Worm (Caenorhabditis elegans): ENCODE measurements around the gene B0564.2.
A peak's percentile ranks its signal among the peaks of the same experiment; 100 is the strongest.

The B0564.2 gene

DNA sequence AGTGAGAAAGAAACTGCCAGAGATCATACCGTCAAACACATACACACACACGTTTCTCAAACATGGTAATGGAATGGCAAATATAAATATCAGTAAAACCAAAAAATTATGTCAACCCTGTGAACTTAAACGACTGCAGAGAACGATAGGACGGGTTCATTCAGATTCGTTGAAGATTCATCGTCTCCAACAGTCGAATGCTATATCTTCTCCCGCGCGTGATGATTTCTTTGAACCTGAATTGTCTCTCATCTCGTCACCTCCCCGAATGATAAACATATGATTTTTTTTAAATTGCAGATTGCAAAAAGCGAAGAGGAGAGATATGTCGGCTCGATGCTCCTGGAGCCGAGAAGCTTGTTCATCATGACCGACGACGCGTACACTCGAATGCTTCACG, 3.4 kb downstream of the B0564.2 start:
- no peak for TF ChIP-seq ama-1 (optimal IDR thresholded peaks at IDR 0.05)
- no peak for TF ChIP-seq fax-1 (tag; optimal IDR thresholded peaks at IDR 0.05)
- TF ChIP-seq fkh-6 (tag; optimal IDR thresholded peaks at IDR 0.05) = no peak
- TF ChIP-seq pqm-1 (tag; optimal IDR thresholded peaks at IDR 0.05) = no peak
- no peak for TF ChIP-seq rnt-1 (tag; optimal IDR thresholded peaks at IDR 0.05)
- TF ChIP-seq F13H6.1 (tag; optimal IDR thresholded peaks at IDR 0.05) = no peak

DNA sequence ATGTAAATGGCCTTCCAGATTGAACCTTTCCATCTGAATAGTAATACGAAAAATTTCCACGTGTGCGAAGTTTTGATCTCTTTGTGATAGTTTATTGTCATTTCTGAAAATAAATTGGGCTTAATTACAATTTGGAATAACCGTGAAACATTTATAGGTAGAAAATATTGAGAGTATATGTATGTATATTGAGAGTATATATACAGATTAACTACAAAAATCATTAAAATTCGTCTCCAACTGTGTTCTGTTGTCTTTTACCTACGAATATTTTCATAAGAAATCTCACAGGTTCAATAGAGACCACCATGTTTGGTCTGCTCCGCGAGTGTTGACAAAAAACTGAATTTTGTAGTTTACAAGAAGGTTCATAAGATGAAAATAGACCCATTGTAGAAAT, 5.5 kb downstream of the B0564.2 start, which contains the start of gene best-2:
Gene best-2 (minus strand): TSS at position 101 of the 400 bp plus-strand sequence.
- TF ChIP-seq dmd-4 (tag; optimal IDR thresholded peaks at IDR 0.05; ENCODE audit: borderline replicate concordance) (no peak), syd-9 (tag; optimal IDR thresholded peaks at IDR 0.05) (no peak), tbx-2 (tag; optimal IDR thresholded peaks at IDR 0.05) (no peak), ceh-14 (tag; optimal IDR thresholded peaks at IDR 0.05) (no peak), unc-86 (tag; optimal IDR thresholded peaks at IDR 0.05) (no peak), rnt-1 (tag; optimal IDR thresholded peaks at IDR 0.05) (no peak)

DNA sequence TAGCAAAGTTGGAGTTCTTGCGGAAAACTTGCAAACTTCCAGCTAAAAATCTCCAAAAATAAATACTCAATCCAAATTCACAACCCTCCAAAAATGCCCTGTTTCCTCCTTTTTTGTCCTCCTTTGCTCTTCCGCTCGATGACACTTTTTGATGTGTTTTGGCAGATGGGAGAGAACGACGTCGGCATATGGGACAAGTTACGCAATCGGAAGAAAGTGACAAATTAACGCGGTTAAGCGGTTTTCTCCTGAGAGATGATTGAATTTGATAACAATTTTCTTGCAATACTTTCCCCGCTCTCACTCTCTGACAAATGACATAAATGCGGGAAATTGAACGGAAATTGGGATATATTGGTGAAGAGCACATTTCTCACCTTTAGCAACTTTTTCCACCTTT, 9.2 kb downstream of the B0564.2 start:
- TF ChIP-seq ceh-9 (tag; optimal IDR thresholded peaks at IDR 0.05) (no peak), zip-5 (tag; optimal IDR thresholded peaks at IDR 0.05) (no peak), hlh-6 (tag; optimal IDR thresholded peaks at IDR 0.05) (no peak), pqm-1 (tag; optimal IDR thresholded peaks at IDR 0.05) (no peak), npax-4 (tag; optimal IDR thresholded peaks at IDR 0.05) (no peak), dmd-4 (tag; optimal IDR thresholded peaks at IDR 0.05; ENCODE audit: borderline replicate concordance) (no peak), ceh-19 (GFP tag; optimal IDR thresholded peaks at IDR 0.05) (no peak), Y22D7AL.16 (tag; optimal IDR thresholded peaks at IDR 0.05) (no peak), rnt-1 (tag; optimal IDR thresholded peaks at IDR 0.05) (no peak), dve-1 (tag; optimal IDR thresholded peaks at IDR 0.05) (no peak), nfya-1 (tag; optimal IDR thresholded peaks at IDR 0.05) (no peak), ttx-3 (tag; optimal IDR thresholded peaks at IDR 0.05) (no peak), fkh-6 (tag; optimal IDR thresholded peaks at IDR 0.05) (no peak), hlh-30 (tag; optimal IDR thresholded peaks at IDR 0.05; ENCODE audit: insufficient read depth) (no peak), ceh-22 (tag; optimal IDR thresholded peaks at IDR 0.05) (no peak), sox-2 (GFP tag; IDR thresholded peaks at IDR 0.05) (no peak)

- TF ChIP-seq sdc-2 (tag; optimal IDR thresholded peaks at IDR 0.05) (no peak), nfya-1 (tag; optimal IDR thresholded peaks at IDR 0.05) (peak; percentile 3), ttx-3 (tag; optimal IDR thresholded peaks at IDR 0.05) (no peak)
Observed at ce11 chrIV:13118794-13119193, 11.3 kb downstream of the B0564.2 start, which contains the start of gene unc-30. TSS of gene unc-30 (plus strand) at chrIV:13118977.

- no peak for TF ChIP-seq ceh-2 (tag; optimal IDR thresholded peaks at IDR 0.05)
- TF ChIP-seq unc-42 (tag; optimal IDR thresholded peaks at IDR 0.05) = peak; percentile 51
Observed at ce11 chrIV:13121396-13121795, 13.9 kb downstream of the B0564.2 start.

- TF ChIP-seq ceh-18 (tag; optimal IDR thresholded peaks at IDR 0.05) = peak; percentile 14
- TF ChIP-seq fkh-10 (GFP tag; optimal IDR thresholded peaks at IDR 0.05) = no peak
- TF ChIP-seq ceh-45 (GFP tag; IDR thresholded peaks at IDR 0.05) = no peak
- peak; percentile 51 for TF ChIP-seq rnt-1 (tag; optimal IDR thresholded peaks at IDR 0.05)
- TF ChIP-seq ceh-34 (tag; optimal IDR thresholded peaks at IDR 0.05) = peak; percentile 2
- TF ChIP-seq nfya-1 (tag; optimal IDR thresholded peaks at IDR 0.05) = peak; percentile 7
Observed at ce11 chrIV:13125999-13126398, 18.5 kb downstream of the B0564.2 start.

DNA sequence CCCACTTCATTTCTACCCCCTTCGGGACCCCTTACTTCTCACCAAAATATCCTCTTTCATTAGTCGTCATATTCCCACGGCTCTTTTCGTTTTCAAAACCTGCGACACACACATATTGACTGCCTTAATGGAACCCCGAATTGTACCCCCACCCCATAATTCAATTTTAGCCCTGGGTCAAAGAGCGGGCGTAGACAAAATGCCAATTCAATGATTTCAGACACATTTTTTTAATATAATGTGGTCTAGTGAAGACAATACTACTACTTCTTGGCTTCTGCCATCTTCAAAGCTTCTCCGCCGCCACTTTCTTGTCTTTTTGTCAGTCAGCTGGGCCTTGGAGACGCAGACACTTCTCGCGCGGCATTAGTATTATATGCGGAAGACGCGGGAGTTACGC, 20.3 kb downstream of the B0564.2 start:
- peak; percentile 62 for TF ChIP-seq unc-42 (tag; optimal IDR thresholded peaks at IDR 0.05)
- no peak for TF ChIP-seq hlh-8 (tag; optimal IDR thresholded peaks at IDR 0.05)
- TF ChIP-seq npax-4 (tag; optimal IDR thresholded peaks at IDR 0.05) = no peak
- no peak for TF ChIP-seq mec-3 (tag; optimal IDR thresholded peaks at IDR 0.05; ENCODE audit: borderline replicate concordance)
- TF ChIP-seq unc-3 (GFP tag; conservative IDR thresholded peaks at IDR 0.05) = no peak
- TF ChIP-seq unc-3 (tag; optimal IDR thresholded peaks at IDR 0.05) = no peak
- TF ChIP-seq elt-2 (tag; optimal IDR thresholded peaks at IDR 0.05) = no peak
- TF ChIP-seq pat-9 (tag; optimal IDR thresholded peaks at IDR 0.05) = no peak
- TF ChIP-seq fax-1 (tag; optimal IDR thresholded peaks at IDR 0.05) = peak; percentile 8
